Worm (Caenorhabditis elegans) whole organism, mixed stage, embryonic: ENCODE results near the gene Y113G7A.14.

ENCODE experiments used
- M03D4.4 ChIP-seq: sonication (generic microtip); optimal IDR thresholded peaks from 2 replicates; lab custom pipeline; 2017; ENCODE audit warnings: mild to moderate bottlenecking, missing genetic modification characterization, missing compliant biosample characterization
- bed-3 ChIP-seq: fragments of 200-800 bp; sonication (Bioruptor generic); optimal IDR thresholded peaks from 3 replicates; lab custom pipeline; 2018; ENCODE audit warnings: mild to moderate bottlenecking, missing genetic modification characterization, moderate library complexity, missing compliant biosample characterization
- blmp-1 ChIP-seq: fragments of 150-350 bp; optimal IDR thresholded peaks from 2 replicates; lab custom pipeline; 2014; ENCODE audit warnings: missing biosample characterization, missing genetic modification characterization
- ceh-39 ChIP-seq: fragments of 150-350 bp; optimal IDR thresholded peaks from 2 replicates; lab custom pipeline; 2014; ENCODE audit warnings: missing biosample characterization, missing genetic modification characterization
- ces-1 ChIP-seq: fragments of 150-350 bp; optimal IDR thresholded peaks from 2 replicates; lab custom pipeline; 2014; ENCODE audit warnings: missing biosample characterization, missing genetic modification reagents, missing genetic modification characterization
- cnd-1 ChIP-seq: fragments of 200-800 bp; sonication (Bioruptor generic); optimal IDR thresholded peaks from 2 replicates; lab custom pipeline; 2018; ENCODE audit warnings: mild to moderate bottlenecking, missing genetic modification characterization, missing compliant biosample characterization
- drap-1 ChIP-seq: fragments of 200-800 bp; sonication (Bioruptor generic); optimal IDR thresholded peaks from 3 replicates; lab custom pipeline; 2018; ENCODE audit warnings: mild to moderate bottlenecking, missing genetic modification characterization, missing compliant biosample characterization
- elt-1 ChIP-seq: sonication (generic microtip); optimal IDR thresholded peaks from 2 replicates; lab custom pipeline; 2017; ENCODE audit warnings: missing genetic modification characterization, mild to moderate bottlenecking, missing compliant biosample characterization, antibody characterized with exemption, moderate library complexity, borderline replicate concordance; ENCODE audit not compliant: insufficient read depth
- elt-3 ChIP-seq: fragments of 150-350 bp; optimal IDR thresholded peaks from 2 replicates; lab custom pipeline; 2014; ENCODE audit warnings: missing biosample characterization, missing genetic modification characterization
- flh-1 ChIP-seq: fragments of 200-800 bp; sonication (Bioruptor generic); optimal IDR thresholded peaks from 2 replicates; lab custom pipeline; 2018; ENCODE audit warnings: mild to moderate bottlenecking, missing genetic modification characterization, moderate library complexity, missing compliant biosample characterization
- ham-2 ChIP-seq: fragments of 200-800 bp; sonication (Bioruptor generic); optimal IDR thresholded peaks from 2 replicates; lab custom pipeline; 2018; ENCODE audit warnings: mild to moderate bottlenecking, missing genetic modification characterization, missing compliant biosample characterization
- hlh-1 ChIP-seq: fragments of 150-350 bp; optimal IDR thresholded peaks from 2 replicates; lab custom pipeline; 2014; ENCODE audit warnings: missing biosample characterization, missing genetic modification reagents, missing genetic modification characterization
- lin-13 ChIP-seq: fragments of 150-350 bp; optimal IDR thresholded peaks from 2 replicates; lab custom pipeline; 2014; ENCODE audit warnings: missing biosample characterization, missing genetic modification characterization
- lin-32 ChIP-seq: fragments of 200-800 bp; sonication (Bioruptor generic); optimal IDR thresholded peaks from 2 replicates; lab custom pipeline; 2018; ENCODE audit warnings: mild to moderate bottlenecking, missing genetic modification characterization, missing compliant biosample characterization
- lsy-2 ChIP-seq: fragments of 150-350 bp; optimal IDR thresholded peaks from 2 replicates; lab custom pipeline; 2014; ENCODE audit warnings: missing biosample characterization, missing genetic modification characterization
- mab-5 ChIP-seq: fragments of 150-350 bp; optimal IDR thresholded peaks from 2 replicates; lab custom pipeline; 2014; ENCODE audit warnings: missing biosample characterization, missing genetic modification characterization
- mep-1 ChIP-seq: fragments of 150-350 bp; optimal IDR thresholded peaks from 2 replicates; lab custom pipeline; 2017; ENCODE audit warnings: missing biosample characterization, missing genetic modification reagents, missing genetic modification characterization, inconsistent platforms
- mls-2 ChIP-seq: sonication (generic microtip); optimal IDR thresholded peaks from 2 replicates; lab custom pipeline; 2016; ENCODE audit warnings: mild to moderate bottlenecking, missing genetic modification characterization, moderate library complexity, missing compliant biosample characterization
- nhr-12 ChIP-seq: fragments of 150-350 bp; optimal IDR thresholded peaks from 2 replicates; lab custom pipeline; 2014; ENCODE audit warnings: missing biosample characterization, missing genetic modification characterization
- nhr-237 ChIP-seq: fragments of 150-350 bp; optimal IDR thresholded peaks from 2 replicates; lab custom pipeline; 2014; ENCODE audit warnings: missing biosample characterization, missing genetic modification characterization
- nhr-28 ChIP-seq: fragments of 150-350 bp; optimal IDR thresholded peaks from 2 replicates; lab custom pipeline; 2014; ENCODE audit warnings: missing biosample characterization, missing genetic modification characterization
- nhr-76 ChIP-seq: sonication (generic microtip); optimal IDR thresholded peaks from 2 replicates; lab custom pipeline; 2017; ENCODE audit warnings: missing biosample characterization, missing genetic modification characterization
- pha-4 ChIP-seq: fragments of 150-350 bp; optimal IDR thresholded peaks from 2 replicates; lab custom pipeline; 2018; ENCODE audit warnings: missing biosample characterization, missing genetic modification reagents, missing genetic modification characterization
- sem-2 ChIP-seq: fragments of 200-800 bp; sonication (Bioruptor generic); optimal IDR thresholded peaks from 2 replicates; lab custom pipeline; 2018; ENCODE audit warnings: mild to moderate bottlenecking, missing genetic modification characterization, missing compliant biosample characterization
- snpc-4 ChIP-seq: fragments of 150-350 bp; optimal IDR thresholded peaks from 2 replicates; lab custom pipeline; 2014; ENCODE audit warnings: missing biosample characterization, missing genetic modification characterization
- tbx-8 ChIP-seq: fragments of 200-800 bp; sonication (Bioruptor generic); optimal IDR thresholded peaks from 2 replicates; lab custom pipeline; 2018; ENCODE audit warnings: mild to moderate bottlenecking, missing genetic modification characterization, moderate library complexity, missing compliant biosample characterization
- unc-62 ChIP-seq: fragments of 150-350 bp; optimal IDR thresholded peaks from 2 replicates; lab custom pipeline; 2014; ENCODE audit warnings: missing biosample characterization, missing genetic modification reagents, missing genetic modification characterization
- zip-8 ChIP-seq: fragments of 150-350 bp; optimal IDR thresholded peaks from 2 replicates; lab custom pipeline; 2014; ENCODE audit warnings: missing biosample characterization, missing genetic modification characterization
- ztf-11 ChIP-seq: fragments of 150-350 bp; optimal IDR thresholded peaks from 2 replicates; lab custom pipeline; 2014; ENCODE audit warnings: missing biosample characterization, missing genetic modification characterization

Gene Y113G7A.14

ce11 chrV:20164059-20164892 is 26.0 kb upstream of the Y113G7A.14 start, which contains the start of gene F19B2.5:
F19B2.5 (minus strand) TSS chrV:20164165.
- TF ChIP-seq nhr-12 (no peak), ceh-39 (tag; lab: Kevin White, UChicago) (no peak), tbx-8 (GFP tag; lab: Kevin White, UChicago) (no peak), cnd-1 (tag; lab: Kevin White, UChicago) (no peak), bed-3 (GFP tag; lab: Kevin White, UChicago) (no peak), hlh-1 (no peak), drap-1 (GFP tag; lab: Kevin White, UChicago) (no peak), elt-3 (tag; lab: Kevin White, UChicago) (no peak), mab-5 (tag; lab: Kevin White, UChicago) (no peak), nhr-76 (tag; lab: Kevin White, UChicago) (no peak), zip-8 (tag; lab: Kevin White, UChicago) (no peak), ham-2 (no peak), lin-13 (tag; lab: Kevin White, UChicago) (no peak), lsy-2 (tag; lab: Kevin White, UChicago) (no peak), pha-4 (tag; lab: Kevin White, UChicago) (no peak)
- TF ChIP-seq, all 35 proteins: peak for 0

- TF ChIP-seq elt-3 (tag; lab: Kevin White, UChicago) (no peak), lsy-2 (tag; lab: Kevin White, UChicago) (no peak), ces-1 (no peak), mep-1 (tag; lab: Kevin White, UChicago) (no peak), M03D4.4 (tag; lab: Kevin White, UChicago) (no peak), zip-8 (tag; lab: Kevin White, UChicago) (no peak), elt-1 (tag; lab: Kevin White, UChicago) (no peak), unc-62 (no peak), nhr-28 (tag; lab: Kevin White, UChicago) (no peak), lin-32 (GFP tag; lab: Kevin White, UChicago) (no peak), ham-2 (no peak), nhr-76 (tag; lab: Kevin White, UChicago) (no peak), mab-5 (tag; lab: Kevin White, UChicago) (no peak), flh-1 (GFP tag; lab: Kevin White, UChicago) (no peak), sem-2 (GFP tag; lab: Kevin White, UChicago) (no peak), cnd-1 (tag; lab: Kevin White, UChicago) (no peak), pha-4 (tag; lab: Kevin White, UChicago) (no peak)
These were observed 24.8 kb upstream of the Y113G7A.14 start for ce11 chrV:20163105-20163449.

- TF ChIP-seq snpc-4 (tag; lab: Kevin White, UChicago) (no peak), mls-2 (tag; lab: Kevin White, UChicago) (no peak), blmp-1 (tag; lab: Kevin White, UChicago) (no peak)
These were observed 24.2 kb upstream of the Y113G7A.14 start for ce11 chrV:20162290-20163104.

- no peak for TF ChIP-seq nhr-12
- TF ChIP-seq pha-4 (tag; lab: Kevin White, UChicago), result no peak
- no peak for TF ChIP-seq unc-62
- TF ChIP-seq nhr-237 (tag; lab: Kevin White, UChicago), result no peak
- no peak for TF ChIP-seq ztf-11 (tag; lab: Kevin White, UChicago)
- no peak for TF ChIP-seq ces-1
- no peak for TF ChIP-seq flh-1 (GFP tag; lab: Kevin White, UChicago)
- no peak for TF ChIP-seq lin-32 (GFP tag; lab: Kevin White, UChicago)
These were observed 23.6 kb upstream of the Y113G7A.14 start for ce11 chrV:20161781-20162289.

ce11 chrV:20158223-20158622 is 20.0 kb upstream of the Y113G7A.14 start, which contains the start of gene F19B2.6:
F19B2.6 (plus strand) TSS chrV:20158523.
- TF ChIP-seq ham-2, result no peak
- no peak for TF ChIP-seq bed-3 (GFP tag; lab: Kevin White, UChicago)
- TF ChIP-seq lin-13 (tag; lab: Kevin White, UChicago), result no peak
- no peak for TF ChIP-seq snpc-4 (tag; lab: Kevin White, UChicago)
- no peak for TF ChIP-seq nhr-237 (tag; lab: Kevin White, UChicago)
- TF ChIP-seq flh-1 (GFP tag; lab: Kevin White, UChicago), result no peak
- TF ChIP-seq sem-2 (GFP tag; lab: Kevin White, UChicago), result no peak
- TF ChIP-seq cnd-1 (tag; lab: Kevin White, UChicago), result no peak
